In the genomic region with DNA sequence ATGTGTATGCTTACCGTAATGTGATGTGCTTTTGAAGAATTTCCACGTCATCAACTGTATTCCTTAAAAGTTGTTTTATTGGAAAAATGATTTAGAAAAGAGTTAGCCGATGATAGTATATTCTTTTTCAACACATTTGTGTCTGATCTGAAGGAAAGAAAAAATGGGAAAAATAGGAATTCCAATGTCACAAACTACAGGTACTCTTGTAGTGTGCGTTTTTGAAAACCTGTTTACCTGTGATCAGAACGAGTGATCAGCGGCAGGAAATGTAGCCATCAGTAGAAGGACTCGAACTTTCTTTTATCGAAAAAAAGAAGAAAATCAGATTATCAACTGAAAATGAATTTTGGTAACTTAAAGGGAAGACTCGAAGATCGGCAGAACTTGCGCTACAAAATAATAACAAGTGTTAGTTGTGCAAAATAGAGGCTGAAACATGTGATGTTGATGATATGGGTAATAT, we compare ENCODE assay signal across 4 worm cellular contexts.
TF ChIP-seq lines count a peak whose summit lies in the region.

A gene (minus strand): TSS at position 51 of the 466 bp plus-strand sequence.

TF ChIP-seq in whole organism, L1 larva, 84 proteins besides CTCF, POLR2A, EP300 and RAD21:
- TF ChIP-seq nhr-85 (tag; lab: Kevin White, UChicago) (peak; percentile 78), nhr-11 (tag; optimal IDR thresholded peaks at IDR 0.05; lab: Kevin White, UChicago) (no peak), ztf-4 (tag; optimal IDR thresholded peaks at IDR 0.05; lab: Kevin White, UChicago) (no peak), nhr-90 (tag; optimal IDR thresholded peaks at IDR 0.05; lab: Kevin White, UChicago; ENCODE audit: poor library complexity) (no peak), unc-62 (GFP tag; optimal IDR thresholded peaks at IDR 0.05; lab: Kevin White, UChicago) (no peak), egl-27 (tag; optimal IDR thresholded peaks at IDR 0.05; lab: Kevin White, UChicago) (no peak), elt-2 (tag; optimal IDR thresholded peaks at IDR 0.05; lab: Kevin White, UChicago) (no peak), lin-14 (GFP tag; optimal IDR thresholded peaks at IDR 0.05; lab: Kevin White, UChicago) (peak; percentile 33), snu-23 (GFP tag; optimal IDR thresholded peaks at IDR 0.05; lab: Kevin White, UChicago) (peak; percentile 39), aly-2 (tag; optimal IDR thresholded peaks at IDR 0.05; lab: Kevin White, UChicago) (no peak), swsn-7 (tag; optimal IDR thresholded peaks at IDR 0.05; lab: Kevin White, UChicago) (no peak), tbx-2 (tag; optimal IDR thresholded peaks at IDR 0.05; lab: Kevin White, UChicago) (no peak), nhr-71 (tag; optimal IDR thresholded peaks at IDR 0.05; lab: Kevin White, UChicago) (peak; percentile 28), unc-130 (tag; optimal IDR thresholded peaks at IDR 0.05; lab: Kevin White, UChicago) (no peak), C16A3.4 (tag; optimal IDR thresholded peaks at IDR 0.05; lab: Kevin White, UChicago) (no peak), ceh-90 (tag; optimal IDR thresholded peaks at IDR 0.05; lab: Kevin White, UChicago) (no peak), nhr-47 (tag; optimal IDR thresholded peaks at IDR 0.05; lab: Kevin White, UChicago) (no peak), grh-1 (GFP tag; IDR thresholded peaks at IDR 0.05; lab: Robert Waterston, UW) (peak; percentile 64; the same call in 1 of the 2 replicates), blmp-1 (tag; optimal IDR thresholded peaks at IDR 0.05; lab: Kevin White, UChicago) (peak; percentile 53), lin-35 (GFP tag; optimal IDR thresholded peaks at IDR 0.05; lab: Kevin White, UChicago) (no peak), nhr-20 (tag; optimal IDR thresholded peaks at IDR 0.05; lab: Kevin White, UChicago) (peak; percentile 59), vab-15 (tag; optimal IDR thresholded peaks at IDR 0.05; lab: Kevin White, UChicago) (no peak)

TF ChIP-seq in whole organism, L2 larva, 48 proteins besides CTCF, POLR2A, EP300 and RAD21:
- TF ChIP-seq elt-3 (tag; optimal IDR thresholded peaks at IDR 0.05; lab: Kevin White, UChicago) = no peak
- peak; percentile 27 for TF ChIP-seq blmp-1 (tag; optimal IDR thresholded peaks at IDR 0.05; lab: Kevin White, UChicago; ENCODE audit: insufficient read depth)
- peak; percentile 32 for TF ChIP-seq nhr-25 (tag; optimal IDR thresholded peaks at IDR 0.05; lab: Kevin White, UChicago)
- TF ChIP-seq mbf-1 (tag; optimal IDR thresholded peaks at IDR 0.05; lab: Kevin White, UChicago) = no peak
- no peak for TF ChIP-seq mab-5 (tag; optimal IDR thresholded peaks at IDR 0.05; lab: Kevin White, UChicago)
- peak; percentile 5 for TF ChIP-seq sma-9 (GFP tag; optimal IDR thresholded peaks at IDR 0.05; lab: Kevin White, UChicago)
- TF ChIP-seq sma-9 (tag; optimal IDR thresholded peaks at IDR 0.05; lab: Kevin White, UChicago) = no peak
- no peak for TF ChIP-seq ztf-11 (tag; optimal IDR thresholded peaks at IDR 0.05; lab: Kevin White, UChicago)
- TF ChIP-seq aly-2 (tag; optimal IDR thresholded peaks at IDR 0.05; lab: Kevin White, UChicago) = no peak

TF ChIP-seq in whole organism, L4 larva, 104 proteins besides CTCF, POLR2A, EP300 and RAD21:
- peak; percentile 16 for TF ChIP-seq aha-1 (tag; lab: Kevin White, UChicago)
- no peak for TF ChIP-seq snpc-1.2 (GFP tag; IDR thresholded peaks at IDR 0.05; lab: Robert Waterston, UW)
- peak; percentile 98 for TF ChIP-seq nhr-28 (tag; optimal IDR thresholded peaks at IDR 0.05; lab: Kevin White, UChicago)
- TF ChIP-seq duxl-1 (tag; optimal IDR thresholded peaks at IDR 0.05; lab: Kevin White, UChicago; ENCODE audit: poor library complexity) = no peak
TF ChIP-seq in whole organism, L4 larva: peak in this region for 2.

TF ChIP-seq in whole organism, young adult, 124 proteins besides CTCF, POLR2A, EP300 and RAD21:
- 0 out of 2 replicates have a peak, but pooled peaks have one; percentile 15 for TF ChIP-seq hsf-1 (GFP tag; IDR thresholded peaks at IDR 0.05; lab: Robert Waterston, UW)
- no peak for TF ChIP-seq ztf-18 (tag; optimal IDR thresholded peaks at IDR 0.05; lab: Kevin White, UChicago)
- TF ChIP-seq efl-1 (GFP tag; optimal IDR thresholded peaks at IDR 0.05; lab: Kevin White, UChicago) = no peak
- no peak for TF ChIP-seq ztf-6 (GFP tag; IDR thresholded peaks at IDR 0.05; lab: Robert Waterston, UW)
- TF ChIP-seq attf-3 (GFP tag; conservative IDR thresholded peaks at IDR 0.05; lab: Robert Waterston, UW) = no peak
